Fruit fly (Drosophila melanogaster) whole organism, prepupa: ENCODE measurements around the gene CG10041.

Source experiments
- Blimp-1 ChIP-seq: fragments of 200-800 bp; sonication (Bioruptor generic); optimal IDR thresholded peaks from 3 replicates; lab custom pipeline; 2017; ENCODE audit warnings: missing biosample characterization, missing genetic modification characterization, mild to moderate bottlenecking, moderate library complexity, missing genetic modification reagents
- CG10669 ChIP-seq: fragments of 200-800 bp; sonication (Bioruptor generic); optimal IDR thresholded peaks from 3 replicates; lab custom pipeline; 2018; ENCODE audit warnings: missing biosample characterization, mild to moderate bottlenecking, missing genetic modification characterization, moderate library complexity
- CG11762 ChIP-seq: fragments of 200-800 bp; sonication (Bioruptor generic); optimal IDR thresholded peaks from 3 replicates; lab custom pipeline; 2016; ENCODE audit warnings: missing biosample characterization, missing genetic modification characterization; ENCODE audit not compliant: insufficient read depth
- CG11902 ChIP-seq: fragments of 200-800 bp; sonication (Bioruptor generic); optimal IDR thresholded peaks from 3 replicates; lab custom pipeline; 2016; ENCODE audit warnings: missing biosample characterization, missing genetic modification characterization
- CG15336 ChIP-seq: fragments of 200-800 bp; sonication (Bioruptor generic); IDR thresholded peaks from 2 replicates; pipeline ENCODE4 v1.3.6; 2022; ENCODE audit warnings: missing biosample characterization, missing genetic modification characterization
- CG16779 ChIP-seq: fragments of 200-800 bp; sonication (Bioruptor generic); optimal IDR thresholded peaks from 3 replicates; lab custom pipeline; 2017; ENCODE audit warnings: missing biosample characterization, mild to moderate bottlenecking, missing genetic modification characterization
- CG3032 ChIP-seq: fragments of 200-800 bp; optimal IDR thresholded peaks from 2 replicates; lab custom pipeline; 2019; ENCODE audit warnings: missing biosample characterization, mild to moderate bottlenecking, missing genetic modification characterization, moderate library complexity
- CG32006 ChIP-seq: fragments of 200-800 bp; sonication (Bioruptor generic); optimal IDR thresholded peaks from 3 replicates; lab custom pipeline; 2017; ENCODE audit warnings: missing biosample characterization, mild to moderate bottlenecking, missing genetic modification characterization
- CG34406 ChIP-seq: fragments of 200-800 bp; sonication (Bioruptor generic); optimal IDR thresholded peaks from 3 replicates; lab custom pipeline; 2016; ENCODE audit warnings: missing biosample characterization, missing genetic modification characterization
- CG3919 ChIP-seq: fragments of 200-800 bp; sonication (Bioruptor generic); optimal IDR thresholded peaks from 3 replicates; lab custom pipeline; 2016; ENCODE audit warnings: missing biosample characterization, missing genetic modification characterization
- CG4318 ChIP-seq: fragments of 200-800 bp; sonication (Bioruptor generic); optimal IDR thresholded peaks from 3 replicates; lab custom pipeline; 2017; ENCODE audit warnings: missing biosample characterization, mild to moderate bottlenecking, missing genetic modification characterization
- CG6163 ChIP-seq: fragments of 200-800 bp; sonication (Bioruptor generic); IDR thresholded peaks from 3 replicates; pipeline ENCODE4 v1.3.6; 2022; ENCODE audit warnings: missing biosample characterization, missing genetic modification characterization
- CG6276 ChIP-seq: fragments of 200-800 bp; sonication (Bioruptor generic); optimal IDR thresholded peaks from 2 replicates; lab custom pipeline; 2017; ENCODE audit warnings: missing biosample characterization, mild to moderate bottlenecking, missing genetic modification characterization
- CG6792 ChIP-seq: fragments of 200-800 bp; sonication (Bioruptor generic); optimal IDR thresholded peaks from 3 replicates; lab custom pipeline; 2016; ENCODE audit warnings: missing biosample characterization, missing genetic modification characterization
- CG6854 ChIP-seq: fragments of 200-800 bp; sonication (Bioruptor generic); optimal IDR thresholded peaks from 2 replicates; lab custom pipeline; 2017; ENCODE audit warnings: missing biosample characterization, mild to moderate bottlenecking, missing genetic modification characterization
- CG7368 ChIP-seq: fragments of 200-800 bp; sonication (Bioruptor generic); optimal IDR thresholded peaks from 3 replicates; lab custom pipeline; 2016; ENCODE audit warnings: missing biosample characterization, missing genetic modification characterization
- CG8119 ChIP-seq: fragments of 200-800 bp; sonication (Bioruptor generic); IDR thresholded peaks from 3 replicates; pipeline ENCODE4 v1.3.6; 2022; ENCODE audit warnings: missing biosample characterization, missing genetic modification characterization
- CG8632 ChIP-seq: fragments of 200-800 bp; sonication (Bioruptor generic); optimal IDR thresholded peaks from 3 replicates; lab custom pipeline; 2016; ENCODE audit warnings: missing biosample characterization, missing genetic modification characterization
- CG9139 ChIP-seq: fragments of 200-800 bp; sonication (Bioruptor generic); optimal IDR thresholded peaks from 3 replicates; lab custom pipeline; 2017; ENCODE audit warnings: missing biosample characterization, mild to moderate bottlenecking, missing genetic modification characterization
- Eip75B ChIP-seq: fragments of 200-800 bp; sonication (Bioruptor generic); optimal IDR thresholded peaks from 3 replicates; lab custom pipeline; 2016; ENCODE audit warnings: missing biosample characterization, missing genetic modification characterization
- Eip78C ChIP-seq: fragments of 200-800 bp; sonication (Bioruptor generic); peaks from one replicate; lab custom pipeline; 2016; ENCODE audit warnings: missing biosample characterization, missing genetic modification characterization
- Eip93F ChIP-seq: fragments of 200-800 bp; sonication (Bioruptor generic); optimal IDR thresholded peaks from 2 replicates; lab custom pipeline; 2016; ENCODE audit warnings: missing biosample characterization, mild to moderate bottlenecking, missing genetic modification characterization
- Ets96B ChIP-seq: fragments of 200-800 bp; optimal IDR thresholded peaks from 2 replicates; lab custom pipeline; 2019; ENCODE audit warnings: missing biosample characterization, mild to moderate bottlenecking, missing genetic modification characterization, moderate library complexity
- Hr38 ChIP-seq: sonication (Bioruptor generic); optimal IDR thresholded peaks from 2 replicates; lab custom pipeline; 2016; ENCODE audit warnings: missing biosample characterization, missing genetic modification characterization
- Hr39 ChIP-seq: fragments of 200-800 bp; sonication (Bioruptor generic); optimal IDR thresholded peaks from 2 replicates; lab custom pipeline; 2016; ENCODE audit warnings: missing biosample characterization, missing genetic modification characterization
- Lpt ChIP-seq: fragments of 200-800 bp; sonication (Bioruptor generic); optimal IDR thresholded peaks from 3 replicates; lab custom pipeline; 2016; ENCODE audit warnings: missing biosample characterization, missing genetic modification characterization
- Met ChIP-seq: fragments of 200-800 bp; sonication (Bioruptor generic); optimal IDR thresholded peaks from 3 replicates; lab custom pipeline; 2016; ENCODE audit warnings: missing biosample characterization, missing genetic modification characterization
- OdsH ChIP-seq: fragments of 200-800 bp; sonication (Bioruptor generic); optimal IDR thresholded peaks from 3 replicates; lab custom pipeline; 2016; ENCODE audit warnings: missing biosample characterization, missing genetic modification characterization
- Smox ChIP-seq: fragments of 200-800 bp; sonication (Bioruptor generic); optimal IDR thresholded peaks from 3 replicates; lab custom pipeline; 2016; ENCODE audit warnings: missing biosample characterization, missing genetic modification characterization
- Sox102F ChIP-seq: fragments of 200-800 bp; sonication (Bioruptor generic); optimal IDR thresholded peaks from 2 replicates; lab custom pipeline; 2016; ENCODE audit warnings: missing biosample characterization, mild to moderate bottlenecking, missing genetic modification characterization
- Sox14 ChIP-seq: fragments of 200-800 bp; sonication (Bioruptor generic); optimal IDR thresholded peaks from 3 replicates; lab custom pipeline; 2016; ENCODE audit warnings: missing biosample characterization, missing genetic modification characterization
- Sox15 ChIP-seq: fragments of 200-800 bp; sonication (Bioruptor generic); optimal IDR thresholded peaks from 3 replicates; lab custom pipeline; 2016; ENCODE audit warnings: missing biosample characterization, missing genetic modification characterization
- acj6 ChIP-seq: fragments of 200-800 bp; sonication (Bioruptor generic); optimal IDR thresholded peaks from 3 replicates; lab custom pipeline; 2016; ENCODE audit warnings: missing biosample characterization, missing genetic modification characterization
- cyc ChIP-seq: fragments of 200-800 bp; sonication (Bioruptor generic); optimal IDR thresholded peaks from 3 replicates; lab custom pipeline; 2016; ENCODE audit warnings: missing biosample characterization, missing genetic modification characterization
- dac ChIP-seq: fragments of 200-800 bp; sonication (Bioruptor generic); optimal IDR thresholded peaks from 2 replicates; lab custom pipeline; 2017; ENCODE audit warnings: missing biosample characterization, mild to moderate bottlenecking, missing genetic modification characterization
- dsx ChIP-seq: fragments of 200-800 bp; optimal IDR thresholded peaks from 3 replicates; lab custom pipeline; 2019; ENCODE audit warnings: missing biosample characterization, mild to moderate bottlenecking, missing genetic modification characterization, moderate library complexity; ENCODE audit not compliant: poor library complexity, severe bottlenecking
- eg ChIP-seq: fragments of 200-800 bp; sonication (Bioruptor generic); IDR thresholded peaks from 3 replicates; pipeline ENCODE4 v1.3.6; 2022; ENCODE audit warnings: missing biosample characterization, missing genetic modification characterization
- esn ChIP-seq: fragments of 200-800 bp; sonication (Bioruptor generic); optimal IDR thresholded peaks from 2 replicates; lab custom pipeline; 2016; ENCODE audit warnings: missing biosample characterization, mild to moderate bottlenecking, missing genetic modification characterization, moderate library complexity
- fd85E ChIP-seq: fragments of 200-800 bp; sonication (Bioruptor generic); optimal IDR thresholded peaks from 3 replicates; lab custom pipeline; 2016; ENCODE audit warnings: missing biosample characterization, missing genetic modification characterization
- fkh ChIP-seq: fragments of 200-800 bp; sonication (Bioruptor generic); optimal IDR thresholded peaks from 3 replicates; lab custom pipeline; 2017; ENCODE audit warnings: missing biosample characterization, mild to moderate bottlenecking, missing genetic modification characterization, moderate library complexity
- lz ChIP-seq: fragments of 200-800 bp; sonication (Bioruptor generic); optimal IDR thresholded peaks from 3 replicates; lab custom pipeline; 2016; ENCODE audit warnings: missing biosample characterization, missing genetic modification characterization
- net ChIP-seq: fragments of 200-800 bp; sonication (Bioruptor generic); optimal IDR thresholded peaks from 3 replicates; lab custom pipeline; 2016; ENCODE audit warnings: missing biosample characterization, missing genetic modification characterization
- pdm3 ChIP-seq: fragments of 200-800 bp; sonication (Bioruptor generic); optimal IDR thresholded peaks from 3 replicates; lab custom pipeline; 2016; ENCODE audit warnings: missing biosample characterization, missing genetic modification characterization
- salr ChIP-seq, 2 experiments: fragments of 200-800 bp; sonication (Bioruptor generic); optimal IDR thresholded peaks; 3 replicates each; lab custom pipeline; 2016 to 2018; ENCODE audit warnings: missing biosample characterization in 2 of 2, missing genetic modification characterization in 2 of 2, mild to moderate bottlenecking in 1 of 2
- spab ChIP-seq: fragments of 200-800 bp; sonication (Bioruptor generic); optimal IDR thresholded peaks from 2 replicates; lab custom pipeline; 2017; ENCODE audit warnings: missing biosample characterization, mild to moderate bottlenecking, missing genetic modification characterization, missing genetic modification reagents
- ss ChIP-seq, 2 experiments: fragments of 200-800 bp; sonication (Bioruptor generic); optimal IDR thresholded peaks; 2 replicates in 1 of 2; 3 replicates in 1 of 2; lab custom pipeline; 2017 to 2018; ENCODE audit warnings: mild to moderate bottlenecking in 2 of 2, missing biosample characterization in 2 of 2, missing genetic modification characterization in 2 of 2, moderate library complexity in 1 of 2
- svp ChIP-seq: fragments of 200-800 bp; sonication (Bioruptor generic); peaks from one replicate; lab custom pipeline; 2016; ENCODE audit warnings: missing biosample characterization, missing genetic modification characterization
- topi ChIP-seq: fragments of 200-800 bp; sonication (Bioruptor generic); optimal IDR thresholded peaks from 3 replicates; lab custom pipeline; 2016; ENCODE audit warnings: missing biosample characterization, missing genetic modification characterization
- vri ChIP-seq: fragments of 200-800 bp; sonication (Bioruptor generic); optimal IDR thresholded peaks from 3 replicates; lab custom pipeline; 2016; ENCODE audit warnings: missing biosample characterization, mild to moderate bottlenecking, missing genetic modification characterization

CG10041 gene

dm6 chr3R:12372800-12373199 lies 20.9 kb upstream of the CG10041 start, which contains the start of gene GstD3:
Gene GstD3, plus strand, starts transcription at chr3R:12373068.
- TF ChIP-seq Eip78C (peak; percentile 4), svp (peak; percentile 60), CG11902 (GFP tag; lab: Kevin White, UChicago) (no peak)

dm6 chr3R:12371671-12372070 lies 19.8 kb upstream of the CG10041 start, which contains the start of gene GstD2:
Gene GstD2, plus strand, starts transcription at chr3R:12371971.
- peak; percentile 7 for TF ChIP-seq Eip78C
- no peak for TF ChIP-seq vri (GFP tag; lab: Kevin White, UChicago)

DNA sequence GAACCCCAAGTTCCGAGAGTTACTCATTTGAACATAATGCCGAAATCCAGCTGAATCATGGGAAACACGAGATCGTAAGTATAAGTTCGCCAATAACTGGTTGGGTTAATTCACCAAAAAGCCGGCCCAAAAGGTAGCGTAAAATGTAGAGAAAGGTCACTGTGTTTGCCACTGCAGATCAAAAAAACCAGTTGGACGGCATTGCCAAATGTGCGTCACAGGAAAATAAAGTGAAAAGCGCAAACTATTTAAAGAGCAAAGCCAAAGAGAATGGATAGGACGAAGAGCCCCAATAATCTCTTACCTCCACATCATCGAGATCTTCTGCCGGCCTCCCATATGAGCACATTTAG lies 18.7 kb upstream of the CG10041 start:
- TF ChIP-seq Hr38 (GFP tag; lab: Kevin White, UChicago), result no peak
- TF ChIP-seq lz (GFP tag; lab: Kevin White, UChicago), result no peak
- no peak for TF ChIP-seq pdm3
- TF ChIP-seq CG16779 (tag; lab: Kevin White, UChicago), result no peak
- no peak for TF ChIP-seq Eip75B (GFP tag; lab: Kevin White, UChicago)
- TF ChIP-seq CG34406, result no peak
- TF ChIP-seq CG8119, result 0 out of 3 replicates have a peak, but pooled peaks have one; percentile 34
- TF ChIP-seq Ets96B (tag; lab: Kevin White, UChicago), result no peak
- peak; percentile 67 for TF ChIP-seq Eip78C
- TF ChIP-seq topi, result no peak
- TF ChIP-seq CG3032, result no peak
- no peak for TF ChIP-seq CG4318
- TF ChIP-seq CG8632 (GFP tag; lab: Kevin White, UChicago), result no peak
- TF ChIP-seq Sox102F (GFP tag; lab: Kevin White, UChicago), result no peak
- no peak for TF ChIP-seq Blimp-1 (GFP tag; lab: Kevin White, UChicago)
- TF ChIP-seq CG3919 (GFP tag; lab: Kevin White, UChicago), result no peak
- no peak for TF ChIP-seq eg
- no peak for TF ChIP-seq CG7368
- TF ChIP-seq vri (GFP tag; lab: Kevin White, UChicago), result no peak
- no peak for TF ChIP-seq Smox (GFP tag; lab: Kevin White, UChicago)
- no peak for TF ChIP-seq Sox14 (GFP tag; lab: Kevin White, UChicago)
- TF ChIP-seq CG6854 (GFP tag; lab: Kevin White, UChicago), result no peak
- peak; percentile 22 for TF ChIP-seq dsx
- TF ChIP-seq acj6 (GFP tag; lab: Kevin White, UChicago), result no peak
- TF ChIP-seq CG32006 (GFP tag; lab: Kevin White, UChicago), result no peak
- TF ChIP-seq CG6163, result 0 out of 3 replicates have a peak, but pooled peaks have one; percentile 44
- no peak for TF ChIP-seq CG11762
- TF ChIP-seq CG10669, result no peak
- no peak for TF ChIP-seq Eip93F (GFP tag; lab: Kevin White, UChicago)
- no peak for TF ChIP-seq esn (GFP tag; lab: Kevin White, UChicago)
- no peak for TF ChIP-seq dac (GFP tag; lab: Kevin White, UChicago)
- no peak for TF ChIP-seq cyc (GFP tag; lab: Kevin White, UChicago)
- TF ChIP-seq fkh, result no peak
- no peak for TF ChIP-seq CG9139 (GFP tag; lab: Kevin White, UChicago)
- TF ChIP-seq ss (GFP tag; optimal IDR thresholded peaks at IDR 0.05; lab: Kevin White, UChicago), result peak; percentile 11 to 27
- TF ChIP-seq CG6276 (GFP tag; lab: Kevin White, UChicago), result no peak
- no peak for TF ChIP-seq salr (GFP tag; optimal IDR thresholded peaks at IDR 0.05; lab: Kevin White, UChicago)
- TF ChIP-seq CG6792 (GFP tag; lab: Kevin White, UChicago), result no peak
- no peak for TF ChIP-seq net (GFP tag; lab: Kevin White, UChicago)
- TF ChIP-seq Lpt, result no peak
- TF ChIP-seq Sox15, result no peak
- TF ChIP-seq fd85E (GFP tag; lab: Kevin White, UChicago), result no peak
- TF ChIP-seq Hr39, result no peak
- TF ChIP-seq CG15336 (GFP tag; lab: Robert Waterston, UW), result no peak; the same call in 1 of the 2 replicates
- no peak for TF ChIP-seq spab (GFP tag; lab: Kevin White, UChicago)
- TF ChIP-seq Met (GFP tag; lab: Kevin White, UChicago), result no peak
- TF ChIP-seq OdsH (GFP tag; lab: Kevin White, UChicago), result no peak
